Fruit fly (Drosophila melanogaster) whole organism, embryonic: ENCODE measurements around the gene CG10089.

ENCODE experiments used
- CG10267 ChIP-seq: fragments of 200-800 bp; sonication (Bioruptor generic); optimal IDR thresholded peaks from 2 replicates; lab custom pipeline; 2018; ENCODE audit warnings: missing biosample characterization, mild to moderate bottlenecking, missing genetic modification characterization, moderate library complexity
- CG13624 ChIP-seq: fragments of 200-800 bp; sonication (Bioruptor generic); optimal IDR thresholded peaks from 2 replicates; lab custom pipeline; 2016; ENCODE audit warnings: missing biosample characterization, missing genetic modification characterization
- CG14860 ChIP-seq: fragments of 200-800 bp; sonication (Bioruptor generic); IDR thresholded peaks from 3 replicates; pipeline ENCODE4 v1.3.6; 2022; ENCODE audit warnings: missing biosample characterization, missing genetic modification characterization; ENCODE audit not compliant: partially characterized antibody
- CG15479 ChIP-seq: fragments of 200-800 bp; sonication (Bioruptor generic); optimal IDR thresholded peaks from 3 replicates; lab custom pipeline; 2019; ENCODE audit warnings: missing biosample characterization, mild to moderate bottlenecking, missing genetic modification characterization, moderate library complexity
- CG15514 ChIP-seq: fragments of 200-800 bp; sonication (Bioruptor generic); optimal IDR thresholded peaks from 3 replicates; lab custom pipeline; 2017; ENCODE audit warnings: missing biosample characterization, missing genetic modification characterization, mild to moderate bottlenecking, moderate library complexity, missing genetic modification reagents
- CG16813 ChIP-seq: fragments of 200-800 bp; sonication (Bioruptor generic); IDR thresholded peaks from 3 replicates; pipeline ENCODE4 v1.3.6; 2022; ENCODE audit warnings: missing biosample characterization, missing genetic modification characterization; ENCODE audit not compliant: partially characterized antibody
- CG1792 ChIP-seq: fragments of 200-800 bp; sonication (Bioruptor generic); optimal IDR thresholded peaks from 2 replicates; lab custom pipeline; 2016; ENCODE audit warnings: missing biosample characterization, missing genetic modification characterization
- CG18619 ChIP-seq: fragments of 200-800 bp; sonication (Bioruptor generic); optimal IDR thresholded peaks from 3 replicates; lab custom pipeline; 2017; ENCODE audit warnings: missing biosample characterization, mild to moderate bottlenecking, missing genetic modification characterization
- CG2889 ChIP-seq: fragments of 200-800 bp; sonication (Bioruptor generic); IDR thresholded peaks from 3 replicates; pipeline ENCODE4 v1.3.6; 2022; ENCODE audit warnings: missing biosample characterization, missing genetic modification characterization
- CG31224 ChIP-seq: fragments of 200-800 bp; sonication (Bioruptor generic); IDR thresholded peaks from 2 replicates; pipeline ENCODE4 v1.3.6; 2022; ENCODE audit warnings: missing biosample characterization, missing genetic modification characterization
- CG5245 ChIP-seq: fragments of 200-800 bp; sonication (Bioruptor generic); optimal IDR thresholded peaks from 3 replicates; lab custom pipeline; 2016; ENCODE audit warnings: missing biosample characterization, missing genetic modification characterization
- CG6791 ChIP-seq: fragments of 200-800 bp; sonication (Bioruptor generic); IDR thresholded peaks from 3 replicates; pipeline ENCODE4 v1.3.6; 2022; ENCODE audit warnings: missing biosample characterization, missing genetic modification characterization; ENCODE audit not compliant: partially characterized antibody
- CG7556 ChIP-seq: fragments of 200-800 bp; sonication (Bioruptor generic); optimal IDR thresholded peaks from 2 replicates; lab custom pipeline; 2017; ENCODE audit warnings: missing biosample characterization, mild to moderate bottlenecking, missing genetic modification characterization
- CG7839 ChIP-seq: fragments of 200-800 bp; sonication (Bioruptor generic); optimal IDR thresholded peaks from 3 replicates; lab custom pipeline; 2018; ENCODE audit warnings: missing biosample characterization, mild to moderate bottlenecking, missing genetic modification characterization, moderate library complexity
- CG9609 ChIP-seq: fragments of 200-800 bp; sonication (Bioruptor generic); optimal IDR thresholded peaks from 3 replicates; lab custom pipeline; 2016; ENCODE audit warnings: missing biosample characterization, missing genetic modification characterization
- CG9876 ChIP-seq: fragments of 200-800 bp; sonication (Bioruptor generic); optimal IDR thresholded peaks from 2 replicates; lab custom pipeline; 2016; ENCODE audit warnings: missing biosample characterization, missing genetic modification characterization
- Dad ChIP-seq: fragments of 200-800 bp; sonication (Bioruptor generic); optimal IDR thresholded peaks from 3 replicates; lab custom pipeline; 2016; ENCODE audit warnings: missing biosample characterization, missing genetic modification characterization
- Fer2 ChIP-seq: fragments of 200-800 bp; sonication (Bioruptor generic); optimal IDR thresholded peaks from 2 replicates; lab custom pipeline; 2018; ENCODE audit warnings: missing biosample characterization, mild to moderate bottlenecking, missing genetic modification characterization, moderate library complexity
- HHEX ChIP-seq: fragments of 200-800 bp; sonication (Bioruptor generic); optimal IDR thresholded peaks from 3 replicates; lab custom pipeline; 2017; ENCODE audit warnings: missing biosample characterization, mild to moderate bottlenecking, missing genetic modification characterization, missing genetic modification reagents
- Hr39 ChIP-seq: fragments of >200 bp; optimal IDR thresholded peaks from 2 replicates; lab custom pipeline; 2017
- Hsf ChIP-seq: fragments of 200-800 bp; sonication (Bioruptor generic); optimal IDR thresholded peaks from 3 replicates; lab custom pipeline; 2016; ENCODE audit warnings: missing biosample characterization, missing genetic modification characterization
- Mes4 ChIP-seq: fragments of 200-800 bp; sonication (Bioruptor generic); optimal IDR thresholded peaks from 2 replicates; lab custom pipeline; 2016; ENCODE audit warnings: missing biosample characterization, missing genetic modification characterization
- NC2α ChIP-seq: fragments of 200-800 bp; sonication (Bioruptor generic); optimal IDR thresholded peaks from 2 replicates; lab custom pipeline; 2016; ENCODE audit warnings: missing biosample characterization, missing genetic modification characterization
- NC2β ChIP-seq: fragments of 200-800 bp; sonication (Bioruptor generic); optimal IDR thresholded peaks from 2 replicates; lab custom pipeline; 2016; ENCODE audit warnings: missing biosample characterization, missing genetic modification characterization
- NK7.1 ChIP-seq: fragments of 200-800 bp; sonication (Bioruptor generic); optimal IDR thresholded peaks from 3 replicates; lab custom pipeline; 2016; ENCODE audit warnings: missing biosample characterization, missing genetic modification characterization
- Opbp ChIP-seq: fragments of 200-800 bp; sonication (Bioruptor generic); IDR thresholded peaks from 3 replicates; pipeline ENCODE4 v1.3.6; 2022; ENCODE audit warnings: missing biosample characterization, missing genetic modification characterization; ENCODE audit not compliant: partially characterized antibody
- Rfx ChIP-seq: fragments of 200-800 bp; sonication (Bioruptor generic); IDR thresholded peaks from 2 replicates; pipeline ENCODE4 v1.3.6; 2022; ENCODE audit warnings: missing biosample characterization, missing genetic modification characterization
- Sry-δ ChIP-seq: fragments of 200-800 bp; sonication (Bioruptor generic); optimal IDR thresholded peaks from 2 replicates; lab custom pipeline; 2016; ENCODE audit warnings: missing biosample characterization, missing genetic modification characterization
- abd-A ChIP-seq: fragments of 200-800 bp; sonication (Bioruptor generic); optimal IDR thresholded peaks from 3 replicates; lab custom pipeline; 2019; ENCODE audit warnings: missing biosample characterization, mild to moderate bottlenecking, missing genetic modification characterization, moderate library complexity
- al ChIP-seq: fragments of 200-800 bp; sonication (Bioruptor generic); IDR thresholded peaks from 2 replicates; pipeline ENCODE4 v1.3.6; 2022; ENCODE audit warnings: missing biosample characterization, missing genetic modification characterization
- btn ChIP-seq: fragments of 200-800 bp; sonication (Bioruptor generic); optimal IDR thresholded peaks from 2 replicates; lab custom pipeline; 2016; ENCODE audit warnings: missing biosample characterization, missing genetic modification characterization
- cas ChIP-seq: fragments of 200-800 bp; sonication (Bioruptor generic); IDR thresholded peaks from 2 replicates; pipeline ENCODE4 v1.3.6; 2022; ENCODE audit warnings: missing biosample characterization, missing genetic modification characterization
- dan ChIP-seq: fragments of 200-800 bp; sonication (Bioruptor generic); IDR thresholded peaks from 2 replicates; pipeline ENCODE4 v1.3.6; 2022; ENCODE audit warnings: missing biosample characterization, missing genetic modification characterization
- ems ChIP-seq: fragments of 200-800 bp; sonication (Bioruptor generic); optimal IDR thresholded peaks from 3 replicates; lab custom pipeline; 2016; ENCODE audit warnings: missing biosample characterization, missing genetic modification characterization
- gcm ChIP-seq: fragments of 200-800 bp; sonication (Bioruptor generic); optimal IDR thresholded peaks from 2 replicates; lab custom pipeline; 2019; ENCODE audit warnings: missing biosample characterization, mild to moderate bottlenecking, missing genetic modification characterization, moderate library complexity
- hkb ChIP-seq, 2 experiments: fragments of 200-800 bp in 1 of 2; fragments of >200 bp in 1 of 2; sonication (Bioruptor generic) in 1 of 2; IDR thresholded peaks in 1 of 2; optimal IDR thresholded peaks in 1 of 2; 2 replicates each; pipeline versions ENCODE4 v1.3.6 to Lab custom; 2017 to 2022; ENCODE audit warnings: missing biosample characterization in 1 of 2, missing genetic modification characterization in 1 of 2
- hth ChIP-seq: fragments of >200 bp; optimal IDR thresholded peaks from 2 replicates; lab custom pipeline; 2017; ENCODE audit warnings: inconsistent platforms
- insv ChIP-seq, 2 experiments: fragments of 200-800 bp; sonication (Bioruptor generic); optimal IDR thresholded peaks; 3 replicates each; lab custom pipeline; 2016 to 2018; ENCODE audit warnings: missing biosample characterization in 2 of 2, missing genetic modification characterization in 2 of 2
- inv ChIP-seq: fragments of 200-800 bp; sonication (Bioruptor generic); IDR thresholded peaks from 2 replicates; pipeline ENCODE4 v1.3.6; 2022; ENCODE audit warnings: missing biosample characterization, missing genetic modification characterization; ENCODE audit not compliant: partially characterized antibody
- onecut ChIP-seq: fragments of 200-800 bp; sonication (Bioruptor generic); IDR thresholded peaks from 2 replicates; pipeline ENCODE4 v1.3.6; 2022; ENCODE audit warnings: missing biosample characterization, missing genetic modification characterization
- pum ChIP-seq: fragments of 200-800 bp; sonication (Bioruptor generic); optimal IDR thresholded peaks from 2 replicates; lab custom pipeline; 2016; ENCODE audit warnings: missing biosample characterization, missing genetic modification characterization
- row ChIP-seq: fragments of 200-800 bp; sonication (Bioruptor generic); IDR thresholded peaks from 3 replicates; pipeline ENCODE4 v1.3.6; 2022; ENCODE audit warnings: missing biosample characterization, missing genetic modification characterization
- slp2 ChIP-seq: fragments of 200-800 bp; sonication (Bioruptor generic); optimal IDR thresholded peaks from 2 replicates; lab custom pipeline; 2016; ENCODE audit warnings: missing biosample characterization, missing genetic modification characterization
- ssp ChIP-seq: fragments of 200-800 bp; sonication (Bioruptor generic); IDR thresholded peaks from 2 replicates; pipeline ENCODE4 v1.3.6; 2022; ENCODE audit warnings: missing biosample characterization, missing genetic modification characterization
- tgo ChIP-seq: fragments of 200-800 bp; sonication (Bioruptor generic); IDR thresholded peaks from 3 replicates; pipeline ENCODE4 v1.3.6; 2022; ENCODE audit warnings: missing biosample characterization, missing genetic modification characterization
- tll ChIP-seq, 2 experiments: fragments of 200-800 bp in 1 of 2; fragments of >200 bp in 1 of 2; sonication (Bioruptor generic) in 1 of 2; optimal IDR thresholded peaks; 2 replicates each; lab custom pipeline; 2017 to 2019; ENCODE audit warnings: missing biosample characterization in 2 of 2, missing genetic modification characterization in 2 of 2, mild to moderate bottlenecking in 1 of 2, moderate library complexity in 1 of 2
- ttk ChIP-seq: fragments of 200-800 bp; sonication (Bioruptor generic); IDR thresholded peaks from 2 replicates; pipeline ENCODE4 v2.1.2; 2022; ENCODE audit warnings: missing biosample characterization, missing genetic modification characterization
- unc-4 ChIP-seq: fragments of 200-800 bp; sonication (Bioruptor generic); IDR thresholded peaks from 2 replicates; pipeline ENCODE4 v1.3.6; 2022; ENCODE audit warnings: missing biosample characterization, missing genetic modification characterization; ENCODE audit not compliant: partially characterized antibody
- zen2 ChIP-seq: fragments of 200-800 bp; sonication (Bioruptor generic); IDR thresholded peaks from 3 replicates; pipeline ENCODE4 v1.3.6; 2022; ENCODE audit warnings: missing biosample characterization, missing genetic modification characterization; ENCODE audit not compliant: partially characterized antibody

Gene CG10089

dm6 chr3L:13486041-13486859 lies 11.7 kb upstream of the CG10089 start, which contains the start of the genes Abp1 and Tgi (continued):
- TF ChIP-seq NC2β (GFP tag; lab: Kevin White, UChicago): peak; percentile 18
- TF ChIP-seq CG5245 (GFP tag; lab: Kevin White, UChicago): no peak
- TF ChIP-seq ttk: no peak
- peak; percentile 89 for TF ChIP-seq Opbp (GFP tag; lab: Robert Waterston, UW)
- TF ChIP-seq CG7839 (tag; lab: Kevin White, UChicago): peak; percentile 44
- TF ChIP-seq row (GFP tag; lab: Robert Waterston, UW): peak; percentile 33
- TF ChIP-seq NC2α (GFP tag; lab: Kevin White, UChicago): no peak
- TF ChIP-seq ssp (GFP tag; lab: Robert Waterston, UW): peak; percentile 27; the same call in 1 of the 2 replicates
- TF ChIP-seq Hr39: no peak
- no peak for TF ChIP-seq btn (GFP tag; lab: Kevin White, UChicago)
- TF ChIP-seq ems (GFP tag; lab: Kevin White, UChicago): no peak
- TF ChIP-seq inv: peak; percentile 69
- TF ChIP-seq tll (GFP tag; optimal IDR thresholded peaks at IDR 0.05; lab: Kevin White, UChicago): no peak
- TF ChIP-seq CG9609 (GFP tag; lab: Kevin White, UChicago): no peak
- peak; percentile 60 for TF ChIP-seq CG13624
- peak in 1 of 2 experiments; percentile 1 for TF ChIP-seq insv (GFP tag; optimal IDR thresholded peaks at IDR 0.05; lab: Kevin White, UChicago)
- no peak for TF ChIP-seq NK7.1
- TF ChIP-seq CG1792 (GFP tag; lab: Kevin White, UChicago): no peak
- no peak for TF ChIP-seq Fer2 (tag; lab: Kevin White, UChicago)
- peak; percentile 76 for TF ChIP-seq Rfx
- TF ChIP-seq CG2889 (GFP tag; lab: Robert Waterston, UW): no peak
- no peak for TF ChIP-seq cas (GFP tag; lab: Robert Waterston, UW)
- peak; percentile 73 for TF ChIP-seq zen2 (GFP tag; lab: Robert Waterston, UW)
- TF ChIP-seq CG18619: no peak
- TF ChIP-seq tgo: no peak
- TF ChIP-seq Hsf: peak; percentile 35
- peak; percentile 77 for TF ChIP-seq CG16813 (GFP tag; lab: Robert Waterston, UW)
- TF ChIP-seq CG9876 (GFP tag; lab: Kevin White, UChicago): peak; percentile 44
- TF ChIP-seq HHEX (GFP tag; lab: Kevin White, UChicago): no peak
- TF ChIP-seq onecut (GFP tag; lab: Robert Waterston, UW): peak; percentile 80
- peak; percentile 29 for TF ChIP-seq Dad (GFP tag; lab: Kevin White, UChicago)
- TF ChIP-seq CG31224 (GFP tag; lab: Robert Waterston, UW): no peak
- TF ChIP-seq Mes4 (GFP tag; lab: Kevin White, UChicago): no peak
- TF ChIP-seq hkb (optimal IDR thresholded peaks at IDR 0.05; lab: Kevin White, UChicago): no peak
- TF ChIP-seq hkb (GFP tag; IDR thresholded peaks at IDR 0.05; lab: Robert Waterston, UW): no peak
- TF ChIP-seq abd-A: no peak
- peak; percentile 60 for TF ChIP-seq CG14860 (GFP tag; lab: Robert Waterston, UW)
- TF ChIP-seq dan: no peak
- peak; percentile 93 for TF ChIP-seq CG10267 (tag; lab: Kevin White, UChicago)
- TF ChIP-seq hth (lab: Kevin White, UChicago): no peak
- peak; percentile 90 for TF ChIP-seq CG6791 (GFP tag; lab: Robert Waterston, UW)
- peak; percentile 93 for TF ChIP-seq Sry-δ (GFP tag; lab: Kevin White, UChicago)
- TF ChIP-seq gcm (GFP tag; lab: Kevin White, UChicago): no peak
- TF ChIP-seq al (GFP tag; lab: Robert Waterston, UW): no peak
- TF ChIP-seq CG7556 (GFP tag; lab: Kevin White, UChicago): no peak
- TF ChIP-seq pum (GFP tag; lab: Kevin White, UChicago): peak; percentile 3
- TF ChIP-seq unc-4 (GFP tag; lab: Robert Waterston, UW): peak; percentile 73
- TF ChIP-seq slp2 (GFP tag; lab: Kevin White, UChicago): no peak
- no peak for TF ChIP-seq CG15479
- peak; percentile 87 for TF ChIP-seq CG15514 (GFP tag; lab: Kevin White, UChicago)
